Worm (Caenorhabditis elegans) whole organism, L4 larva: ENCODE data around the gene fkh-4.

Experiments used
- Y5F2A.4 ChIP-seq: fragments of 200-800 bp; sonication (Bioruptor generic); optimal IDR thresholded peaks from 2 replicates; lab custom pipeline; 2018; ENCODE audit warnings: mild to moderate bottlenecking, missing genetic modification characterization, missing compliant biosample characterization
- ZK337.2 ChIP-seq: fragments of 200-800 bp; sonication (Bioruptor generic); IDR thresholded peaks from 2 replicates; pipeline ENCODE4 v1.3.6; 2022; ENCODE audit warnings: missing genetic modification reagents, missing genetic modification characterization, missing compliant biosample characterization
- ZK546.5 ChIP-seq, 2 experiments: sonication (generic microtip); optimal IDR thresholded peaks; 2 replicates each; lab custom pipeline; 2017; ENCODE audit warnings: missing biosample characterization in 2 of 2, missing genetic modification characterization in 2 of 2
- ama-1 ChIP-seq: fragments of 150-350 bp; optimal IDR thresholded peaks from 2 replicates; lab custom pipeline; 2014; ENCODE audit warnings: inconsistent platforms, mixed read lengths
- ceh-20 ChIP-seq: fragments of 200-800 bp; sonication (Bioruptor generic); IDR thresholded peaks from 2 replicates; pipeline ENCODE4 v1.3.6; 2022; ENCODE audit warnings: missing genetic modification reagents, missing genetic modification characterization, missing compliant biosample characterization
- ceh-32 ChIP-seq: sonication (generic microtip); optimal IDR thresholded peaks from 2 replicates; lab custom pipeline; 2016; ENCODE audit warnings: mild to moderate bottlenecking, missing genetic modification characterization, missing compliant biosample characterization; ENCODE audit not compliant: poor library complexity
- ceh-62 ChIP-seq: sonication (generic microtip); optimal IDR thresholded peaks from 2 replicates; lab custom pipeline; 2017; ENCODE audit warnings: missing biosample characterization, missing genetic modification characterization
- ceh-82 ChIP-seq: sonication (generic microtip); optimal IDR thresholded peaks from 2 replicates; lab custom pipeline; 2017; ENCODE audit warnings: missing biosample characterization, missing genetic modification characterization
- daf-16 ChIP-seq, 3 experiments: sonication (generic microtip); optimal IDR thresholded peaks; 2 replicates each; lab custom pipeline; 2016 to 2017; ENCODE audit warnings: missing genetic modification characterization in 3 of 3, missing genetic modification reagents in 3 of 3, mild to moderate bottlenecking in 2 of 3, missing compliant biosample characterization in 2 of 3, missing biosample characterization in 1 of 3, moderate library complexity in 1 of 3
- daf-8 ChIP-seq: fragments of 200-800 bp; sonication (Bioruptor generic); IDR thresholded peaks from 2 replicates; pipeline ENCODE4 v1.3.6; 2022; ENCODE audit warnings: missing genetic modification characterization, missing compliant biosample characterization
- dpl-1 ChIP-seq: fragments of 150-350 bp; optimal IDR thresholded peaks from 2 replicates; lab custom pipeline; 2014; ENCODE audit warnings: missing biosample characterization, missing genetic modification reagents, missing genetic modification characterization
- duxl-1 ChIP-seq: sonication (generic microtip); optimal IDR thresholded peaks from 2 replicates; lab custom pipeline; 2016; ENCODE audit warnings: mild to moderate bottlenecking, missing genetic modification characterization, moderate library complexity, missing compliant biosample characterization; ENCODE audit not compliant: poor library complexity
- dve-1 ChIP-seq: sonication (generic microtip); optimal IDR thresholded peaks from 2 replicates; lab custom pipeline; 2017; ENCODE audit warnings: antibody characterized with exemption, mild to moderate bottlenecking, missing genetic modification characterization, missing compliant biosample characterization; ENCODE audit not compliant: insufficient read depth
- gei-8 ChIP-seq: fragments of 200-800 bp; sonication (Bioruptor generic); optimal IDR thresholded peaks from 2 replicates; lab custom pipeline; 2018; ENCODE audit warnings: mild to moderate bottlenecking, missing genetic modification characterization, missing compliant biosample characterization
- hif-1 ChIP-seq, 2 experiments: sonication (generic microtip); optimal IDR thresholded peaks; 2 replicates each; lab custom pipeline; 2016 to 2017; ENCODE audit warnings: missing compliant biosample characterization in 2 of 2, missing genetic modification characterization in 2 of 2, missing genetic modification reagents in 2 of 2, missing genotype in 2 of 2, mild to moderate bottlenecking in 1 of 2
- jun-1 ChIP-seq: fragments of 150-350 bp; optimal IDR thresholded peaks from 2 replicates; lab custom pipeline; 2014; ENCODE audit warnings: missing biosample characterization, missing genetic modification reagents, missing genetic modification characterization
- lin-15B ChIP-seq: fragments of 150-350 bp; sonication (generic microtip); optimal IDR thresholded peaks from 3 replicates; lab custom pipeline; 2014; ENCODE audit warnings: missing biosample characterization, missing genetic modification characterization
- lin-38 ChIP-seq: fragments of 200-800 bp; sonication (Bioruptor generic); IDR thresholded peaks from 2 replicates; pipeline ENCODE4 v1.3.6; 2022; ENCODE audit warnings: missing genetic modification reagents, missing genetic modification characterization, missing compliant biosample characterization
- lin-39 ChIP-seq: fragments of 150-350 bp; optimal IDR thresholded peaks from 2 replicates; lab custom pipeline; 2014; ENCODE audit warnings: missing biosample characterization, missing genetic modification reagents, missing genetic modification characterization
- lir-3 ChIP-seq: sonication (generic microtip); optimal IDR thresholded peaks from 2 replicates; lab custom pipeline; 2016; ENCODE audit warnings: mild to moderate bottlenecking, missing genetic modification characterization, missing compliant biosample characterization
- lsy-2 ChIP-seq, 2 experiments: fragments of 150-350 bp in 1 of 2; sonication (generic microtip) in 1 of 2; optimal IDR thresholded peaks; 2 replicates each; lab custom pipeline; 2014 to 2017; ENCODE audit warnings: missing biosample characterization in 2 of 2, missing genetic modification characterization in 2 of 2
- madf-5 ChIP-seq, 2 experiments: fragments of 200-800 bp; sonication (Bioruptor generic); IDR thresholded peaks; 2 replicates each; pipeline ENCODE4 v1.3.6; 2022; ENCODE audit warnings: missing compliant biosample characterization in 2 of 2, missing genetic modification characterization in 2 of 2
- madf-9 ChIP-seq: fragments of 200-800 bp; sonication (Bioruptor generic); conservative IDR thresholded peaks from 2 replicates; pipeline ENCODE4 v1.3.6; 2022; ENCODE audit warnings: missing genetic modification reagents, missing genetic modification characterization, missing compliant biosample characterization
- mdl-1 ChIP-seq, 2 experiments: fragments of 150-350 bp in 1 of 2; sonication (generic microtip) in 1 of 2; optimal IDR thresholded peaks; 2 replicates each; lab custom pipeline; 2014 to 2017; ENCODE audit warnings: missing biosample characterization in 2 of 2, missing genetic modification characterization in 2 of 2
- mep-1 ChIP-seq: fragments of 150-350 bp; sonication (generic microtip); optimal IDR thresholded peaks from 3 replicates; lab custom pipeline; 2014; ENCODE audit warnings: missing biosample characterization, missing genetic modification characterization
- mxl-2 ChIP-seq: fragments of 200-800 bp; sonication (Bioruptor generic); conservative IDR thresholded peaks from 2 replicates; pipeline ENCODE4 v1.3.6; 2022; ENCODE audit warnings: missing genetic modification reagents, missing genetic modification characterization, missing compliant biosample characterization
- nhr-102 ChIP-seq: sonication (generic microtip); optimal IDR thresholded peaks from 2 replicates; lab custom pipeline; 2016; ENCODE audit warnings: mild to moderate bottlenecking, missing genetic modification characterization, moderate library complexity, missing compliant biosample characterization
- nhr-11 ChIP-seq: fragments of 150-350 bp; optimal IDR thresholded peaks from 2 replicates; lab custom pipeline; 2014; ENCODE audit warnings: missing biosample characterization, missing genetic modification characterization
- nhr-25 ChIP-seq: sonication (generic microtip); optimal IDR thresholded peaks from 2 replicates; lab custom pipeline; 2017; ENCODE audit warnings: missing genetic modification characterization, mild to moderate bottlenecking, missing compliant biosample characterization, antibody characterized with exemption, moderate library complexity, borderline replicate concordance; ENCODE audit not compliant: insufficient read depth
- nhr-28 ChIP-seq: fragments of 150-350 bp; optimal IDR thresholded peaks from 2 replicates; lab custom pipeline; 2014; ENCODE audit warnings: missing biosample characterization, missing genetic modification characterization
- nhr-41 ChIP-seq: fragments of 200-800 bp; sonication (Bioruptor generic); IDR thresholded peaks from 2 replicates; pipeline ENCODE4 v1.3.6; 2022; ENCODE audit warnings: missing genetic modification reagents, missing genetic modification characterization, missing compliant biosample characterization
- nhr-42 ChIP-seq: fragments of 200-800 bp; sonication (Bioruptor generic); IDR thresholded peaks from 2 replicates; pipeline ENCODE4 v1.3.6; 2022; ENCODE audit warnings: missing genetic modification characterization, missing compliant biosample characterization
- nhr-48 ChIP-seq: sonication (generic microtip); optimal IDR thresholded peaks from 2 replicates; lab custom pipeline; 2016; ENCODE audit warnings: mild to moderate bottlenecking, missing genetic modification characterization, missing compliant biosample characterization
- nhr-6 ChIP-seq: fragments of 150-350 bp; optimal IDR thresholded peaks from 2 replicates; lab custom pipeline; 2014; ENCODE audit warnings: missing biosample characterization, missing genetic modification characterization
- pha-4 ChIP-seq, 2 experiments: fragments of 150-350 bp in 1 of 2; fragments of 200-800 bp in 1 of 2; sonication (Bioruptor generic) in 1 of 2; IDR thresholded peaks in 1 of 2; optimal IDR thresholded peaks in 1 of 2; 2 replicates each; pipeline versions ENCODE4 v1.3.6 to Lab custom; 2014 to 2022; ENCODE audit warnings: missing genetic modification characterization in 2 of 2, missing genetic modification reagents in 2 of 2, missing biosample characterization in 1 of 2, missing compliant biosample characterization in 1 of 2
- pqm-1 ChIP-seq: sonication (generic microtip); optimal IDR thresholded peaks from 2 replicates; lab custom pipeline; 2017; ENCODE audit warnings: missing biosample characterization, missing genetic modification characterization
- saeg-2 ChIP-seq: fragments of 200-800 bp; sonication (Bioruptor generic); IDR thresholded peaks from 2 replicates; pipeline ENCODE4 v1.3.6; 2022; ENCODE audit warnings: missing genetic modification reagents, missing genetic modification characterization, missing compliant biosample characterization
- sdz-12 ChIP-seq: fragments of 200-800 bp; sonication (Bioruptor generic); optimal IDR thresholded peaks from 2 replicates; lab custom pipeline; 2018; ENCODE audit warnings: mild to moderate bottlenecking, missing genetic modification characterization, missing compliant biosample characterization
- skn-1 ChIP-seq: fragments of 150-350 bp; optimal IDR thresholded peaks from 2 replicates; lab custom pipeline; 2014; ENCODE audit warnings: missing biosample characterization, missing genetic modification characterization
- snpc-1.2 ChIP-seq: fragments of 200-800 bp; sonication (Bioruptor generic); IDR thresholded peaks from 2 replicates; pipeline ENCODE4 v1.3.6; 2022; ENCODE audit warnings: missing genetic modification reagents, missing genetic modification characterization, missing compliant biosample characterization
- spr-3 ChIP-seq: fragments of 200-800 bp; sonication (Bioruptor generic); optimal IDR thresholded peaks from 2 replicates; lab custom pipeline; 2018; ENCODE audit warnings: mild to moderate bottlenecking, missing genetic modification characterization, missing compliant biosample characterization
- tag-97 ChIP-seq: fragments of 200-800 bp; sonication (Bioruptor generic); IDR thresholded peaks from 2 replicates; pipeline ENCODE4 v1.3.6; 2022; ENCODE audit warnings: missing genetic modification characterization, missing compliant biosample characterization
- tra-1 ChIP-seq: fragments of 200-800 bp; sonication (Bioruptor generic); IDR thresholded peaks from 2 replicates; pipeline ENCODE4 v1.3.6; 2022; ENCODE audit warnings: missing genetic modification reagents, missing genetic modification characterization, missing compliant biosample characterization
- unc-62 ChIP-seq, 3 experiments: fragments of 150-350 bp in 1 of 3; sonication (generic microtip); optimal IDR thresholded peaks in 2 of 3; peaks in 1 of 3; 1 replicate in 1 of 3; 2 replicates in 2 of 3; lab custom pipeline; 2014 to 2017; ENCODE audit warnings: missing biosample characterization in 3 of 3, missing genetic modification characterization in 3 of 3, missing genetic modification reagents in 3 of 3, missing genotype in 1 of 3
- vab-7 ChIP-seq: fragments of 200-800 bp; sonication (Bioruptor generic); IDR thresholded peaks from 2 replicates; pipeline ENCODE4 v1.3.6; 2022; ENCODE audit warnings: missing genetic modification reagents, missing genetic modification characterization, missing compliant biosample characterization
- zag-1 ChIP-seq: fragments of 150-350 bp; optimal IDR thresholded peaks from 2 replicates; lab custom pipeline; 2014; ENCODE audit warnings: missing biosample characterization, missing genetic modification characterization
- ztf-11 ChIP-seq: fragments of 150-350 bp; optimal IDR thresholded peaks from 2 replicates; lab custom pipeline; 2014; ENCODE audit warnings: missing biosample characterization, missing genetic modification characterization

Gene fkh-4

ce11 chrX:13401311-13401710 lies 27.3 kb downstream of the fkh-4 start (continued):
- no peak for TF ChIP-seq ceh-32
- no peak for TF ChIP-seq madf-9 (GFP tag; lab: Robert Waterston, UW)
- TF ChIP-seq sdz-12 (GFP tag; lab: Kevin White, UChicago): no peak
- no peak for TF ChIP-seq nhr-48
- TF ChIP-seq Y5F2A.4 (GFP tag; lab: Kevin White, UChicago): no peak
- no peak for TF ChIP-seq pha-4 (GFP tag; IDR thresholded peaks at IDR 0.05; lab: Robert Waterston, UW)
- TF ChIP-seq pha-4 (tag; optimal IDR thresholded peaks at IDR 0.05; lab: Kevin White, UChicago): peak; percentile 64
- no peak for TF ChIP-seq lir-3 (tag; lab: Kevin White, UChicago)
- TF ChIP-seq lin-39 (tag; lab: Kevin White, UChicago): no peak
- no peak for TF ChIP-seq spr-3 (GFP tag; lab: Kevin White, UChicago)
- TF ChIP-seq nhr-42: no peak
- peak; percentile 69 for TF ChIP-seq dve-1 (tag; lab: Kevin White, UChicago)
- TF ChIP-seq mdl-1 (tag; optimal IDR thresholded peaks at IDR 0.05; lab: Kevin White, UChicago): peak in 1 of 2 experiments; percentile 0
- no peak for TF ChIP-seq tra-1
- TF ChIP-seq saeg-2: no peak
- TF ChIP-seq dpl-1 (GFP tag; lab: Kevin White, UChicago): no peak
- TF ChIP-seq madf-5 (GFP tag; IDR thresholded peaks at IDR 0.05; lab: Robert Waterston, UW): no peak
- no peak for TF ChIP-seq tag-97
- no peak for TF ChIP-seq duxl-1 (tag; lab: Kevin White, UChicago)
- TF ChIP-seq nhr-25: no peak
- TF ChIP-seq ceh-20 (GFP tag; lab: Robert Waterston, UW): no peak
- TF ChIP-seq hif-1 (tag; optimal IDR thresholded peaks at IDR 0.05; lab: Kevin White, UChicago): no peak
- TF ChIP-seq daf-8: no peak
- TF ChIP-seq lsy-2 (tag; optimal IDR thresholded peaks at IDR 0.05; lab: Kevin White, UChicago): no peak
- no peak for TF ChIP-seq zag-1 (tag; lab: Kevin White, UChicago)
- no peak for TF ChIP-seq lin-38 (GFP tag; lab: Robert Waterston, UW)
- no peak for TF ChIP-seq snpc-1.2
- TF ChIP-seq nhr-28: peak; percentile 41
- no peak for TF ChIP-seq nhr-11 (tag; lab: Kevin White, UChicago)
- TF ChIP-seq ceh-62 (tag; lab: Kevin White, UChicago): no peak

ce11 chrX:13399221-13399620 lies 29.4 kb downstream of the fkh-4 start, which contains the start of gene F02C12.2:
Gene F02C12.2 (minus strand): TSS chrX:13399321.
- no peak for TF ChIP-seq lir-3 (tag; lab: Kevin White, UChicago)
- peak in 1 of 2 experiments; percentile 3 for TF ChIP-seq unc-62 (GFP tag; optimal IDR thresholded peaks at IDR 0.05 in 1 of 2; lab: Kevin White, UChicago)
- TF ChIP-seq unc-62 (tag; optimal IDR thresholded peaks at IDR 0.05; lab: Kevin White, UChicago): no peak
- TF ChIP-seq, all 104 proteins: peak for 1

- no peak for TF ChIP-seq skn-1 (tag; lab: Kevin White, UChicago)
- no peak for TF ChIP-seq ama-1
- no peak for TF ChIP-seq nhr-41 (GFP tag; lab: Robert Waterston, UW)
- no peak for TF ChIP-seq vab-7 (GFP tag; lab: Robert Waterston, UW)
- TF ChIP-seq pqm-1 (tag; lab: Kevin White, UChicago): no peak
- TF ChIP-seq ZK337.2: no peak
- TF ChIP-seq nhr-42: no peak
- no peak for TF ChIP-seq ztf-11 (tag; lab: Kevin White, UChicago)
- no peak for TF ChIP-seq gei-8 (GFP tag; lab: Kevin White, UChicago)
- TF ChIP-seq dve-1 (tag; lab: Kevin White, UChicago): peak; percentile 77
- no peak for TF ChIP-seq lin-15B (tag; lab: Kevin White, UChicago)
- no peak for TF ChIP-seq mxl-2 (GFP tag; lab: Robert Waterston, UW)
- TF ChIP-seq jun-1 (tag; lab: Kevin White, UChicago): no peak
- no peak for TF ChIP-seq ZK546.5 (tag; optimal IDR thresholded peaks at IDR 0.05; lab: Kevin White, UChicago)
- peak; percentile 68 for TF ChIP-seq dpl-1 (GFP tag; lab: Kevin White, UChicago)
- TF ChIP-seq daf-16 (GFP tag; optimal IDR thresholded peaks at IDR 0.05; lab: Kevin White, UChicago): peak in 1 of 2 experiments; percentile 70
- peak; percentile 74 for TF ChIP-seq daf-16 (tag; optimal IDR thresholded peaks at IDR 0.05; lab: Kevin White, UChicago)
- TF ChIP-seq daf-8: no peak
- no peak for TF ChIP-seq ceh-62 (tag; lab: Kevin White, UChicago)
- TF ChIP-seq mep-1 (tag; lab: Kevin White, UChicago): peak; percentile 61
- no peak for TF ChIP-seq ceh-82 (tag; lab: Kevin White, UChicago)
- TF ChIP-seq nhr-6 (tag; lab: Kevin White, UChicago): peak; percentile 68
- TF ChIP-seq nhr-102 (tag; lab: Kevin White, UChicago): peak; percentile 75
Measured at ce11 chrX:13396550-13397023, 32.1 kb downstream of the fkh-4 start, which contains the start of gene F02C12.3. Gene F02C12.3 (plus strand): TSS chrX:13396973.
